Worm (Caenorhabditis elegans): ENCODE results near the gene irld-47.

- no peak for TF ChIP-seq skn-1 (tag; optimal IDR thresholded peaks at IDR 0.05)
- no peak for TF ChIP-seq sea-2 (GFP tag; optimal IDR thresholded peaks at IDR 0.05)
- no peak for TF ChIP-seq jun-1 (tag; optimal IDR thresholded peaks at IDR 0.05)
- no peak for TF ChIP-seq elt-1 (tag; optimal IDR thresholded peaks at IDR 0.05)
- no peak for TF ChIP-seq ama-1 (optimal IDR thresholded peaks at IDR 0.05)
- TF ChIP-seq elt-3 (tag; optimal IDR thresholded peaks at IDR 0.05), result no peak
- TF ChIP-seq nhr-12 (tag; optimal IDR thresholded peaks at IDR 0.05), result no peak
- no peak for TF ChIP-seq ceh-28 (tag; optimal IDR thresholded peaks at IDR 0.05)
- TF ChIP-seq nfya-1 (tag; optimal IDR thresholded peaks at IDR 0.05; ENCODE audit: insufficient read depth), result no peak
- TF ChIP-seq fos-1 (tag; optimal IDR thresholded peaks at IDR 0.05), result no peak
- TF ChIP-seq unc-62 (GFP tag; optimal IDR thresholded peaks at IDR 0.05), result no peak
- TF ChIP-seq pha-4 (tag; optimal IDR thresholded peaks at IDR 0.05), result no peak
- no peak for TF ChIP-seq snpc-4 (tag; optimal IDR thresholded peaks at IDR 0.05)
These were observed 11.3 kb downstream of the irld-47 start, which contains the start of gene cki-1 for ce11 chrII:7810869-7811543.
